Worm (Caenorhabditis elegans): ENCODE data around the gene gst-42.

Gene gst-42

ce11 chrX:11711437-11712080 lies 16.2 kb downstream of the gst-42 start:
- no peak for TF ChIP-seq C06A6.2 (GFP tag; conservative IDR thresholded peaks at IDR 0.05)
- TF ChIP-seq egrh-3 (GFP tag; IDR thresholded peaks at IDR 0.05): peak; percentile 95
- 0 out of 2 replicates have a peak, but pooled peaks have one; percentile 13 for TF ChIP-seq ztf-25 (GFP tag; IDR thresholded peaks at IDR 0.05)
- TF ChIP-seq nfyb-1 (GFP tag; IDR thresholded peaks at IDR 0.05): 0 out of 2 replicates have a peak, but pooled peaks have one; percentile 17
- TF ChIP-seq zfh-2 (GFP tag; conservative IDR thresholded peaks at IDR 0.05): peak; percentile 90
- TF ChIP-seq D2030.7 (GFP tag; IDR thresholded peaks at IDR 0.05): no peak

DNA sequence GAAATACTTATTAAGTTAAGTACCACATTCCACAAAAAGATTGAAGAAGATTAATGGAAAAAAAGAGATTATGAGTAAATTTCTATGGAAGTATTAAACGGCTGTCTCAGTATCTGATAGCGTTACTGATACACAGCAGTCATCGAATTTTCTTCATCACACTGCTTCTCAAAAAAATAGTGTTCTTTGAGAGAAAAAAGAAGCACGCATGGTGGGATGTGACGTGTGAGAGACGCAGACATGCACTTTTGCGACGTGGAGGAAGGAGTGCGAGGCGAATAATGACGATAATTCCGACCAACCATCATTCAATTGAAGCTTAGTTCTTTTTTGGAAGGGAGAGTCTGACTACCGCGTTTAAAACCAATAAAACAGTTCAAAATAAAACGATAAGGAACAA lies 17.5 kb downstream of the gst-42 start, which contains the start of gene C44C10.11:
C44C10.11 (minus strand) TSS at position 115 of the 400 bp plus-strand sequence.
- TF ChIP-seq C06A6.2 (GFP tag; conservative IDR thresholded peaks at IDR 0.05): no peak
- TF ChIP-seq let-607 (tag; optimal IDR thresholded peaks at IDR 0.05): peak; percentile 88 to 91
- TF ChIP-seq nhr-80 (tag; optimal IDR thresholded peaks at IDR 0.05): peak; percentile 99
- TF ChIP-seq ets-4 (GFP tag; optimal IDR thresholded peaks at IDR 0.05): peak; percentile 80
- no peak for TF ChIP-seq rec-8 (tag; optimal IDR thresholded peaks at IDR 0.05)
- peak; percentile 75 for TF ChIP-seq atf-7 (tag; optimal IDR thresholded peaks at IDR 0.05)
- no peak for TF ChIP-seq dpl-1 (GFP tag; optimal IDR thresholded peaks at IDR 0.05)
- no peak for TF ChIP-seq pbrm-1 (GFP tag; IDR thresholded peaks at IDR 0.05)
- no peak for TF ChIP-seq ekl-4 (GFP tag; IDR thresholded peaks at IDR 0.05)
- TF ChIP-seq F39B2.1 (GFP tag; IDR thresholded peaks at IDR 0.05): no peak
- no peak for TF ChIP-seq lin-40 (tag; optimal IDR thresholded peaks at IDR 0.05)
- no peak for TF ChIP-seq somi-1 (GFP tag; optimal IDR thresholded peaks at IDR 0.05)
- TF ChIP-seq Y79H2A.3 (GFP tag; conservative IDR thresholded peaks at IDR 0.05): no peak
- TF ChIP-seq him-1 (tag; optimal IDR thresholded peaks at IDR 0.05): no peak
- peak; percentile 49 for TF ChIP-seq unc-62 (GFP tag; optimal IDR thresholded peaks at IDR 0.05)
- no peak for TF ChIP-seq nhr-27 (tag; optimal IDR thresholded peaks at IDR 0.05)
- no peak for TF ChIP-seq K12H6.12 (tag; optimal IDR thresholded peaks at IDR 0.05)
- no peak for TF ChIP-seq ceh-40 (GFP tag; IDR thresholded peaks at IDR 0.05)
- TF ChIP-seq F57C9.4 (tag; optimal IDR thresholded peaks at IDR 0.05): no peak
- TF ChIP-seq nhr-90 (tag; optimal IDR thresholded peaks at IDR 0.05): no peak
- no peak for TF ChIP-seq sptf-2 (GFP tag; optimal IDR thresholded peaks at IDR 0.05)
- TF ChIP-seq nfya-2 (GFP tag; IDR thresholded peaks at IDR 0.05): no peak
- TF ChIP-seq K11D2.4 (GFP tag; IDR thresholded peaks at IDR 0.05): no peak
- TF ChIP-seq F10E7.11 (tag; optimal IDR thresholded peaks at IDR 0.05): no peak
- TF ChIP-seq snpc-4 (GFP tag; optimal IDR thresholded peaks at IDR 0.05): no peak
- no peak for TF ChIP-seq snpc-4 (tag; optimal IDR thresholded peaks at IDR 0.05)
- no peak for TF ChIP-seq Y53G8AR.9 (GFP tag; conservative IDR thresholded peaks at IDR 0.05)
- TF ChIP-seq ztf-26 (tag; optimal IDR thresholded peaks at IDR 0.05): no peak

DNA sequence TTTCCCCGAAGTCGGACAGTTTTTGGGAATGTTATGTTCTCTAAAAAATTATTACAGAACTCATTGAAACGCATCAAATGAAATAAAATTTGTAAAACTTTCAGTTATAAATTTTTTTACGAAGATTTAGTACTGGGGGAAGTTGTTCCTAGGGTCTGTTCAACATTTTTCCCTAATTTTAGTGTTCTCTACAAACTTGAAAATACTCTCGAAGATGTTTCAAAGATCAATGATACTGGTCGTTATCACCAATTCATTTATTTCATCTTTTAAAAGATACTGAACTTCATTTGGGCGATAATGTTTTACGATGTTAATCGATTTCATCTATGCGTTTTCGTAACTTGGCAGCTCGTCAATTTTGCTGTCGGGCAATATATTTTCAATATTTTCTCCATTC lies 25.5 kb downstream of the gst-42 start, which contains the start of gene C44C10.3:
C44C10.3 (plus strand) TSS at position 301 of the 400 bp plus-strand sequence.
- TF ChIP-seq hrde-1 (tag; optimal IDR thresholded peaks at IDR 0.05; ENCODE audit: borderline replicate concordance) (no peak), lir-1 (GFP tag; conservative IDR thresholded peaks at IDR 0.05) (no peak), dpff-1 (tag; optimal IDR thresholded peaks at IDR 0.05) (no peak), hmg-20 (GFP tag; IDR thresholded peaks at IDR 0.05) (no peak), B0261.1 (tag; optimal IDR thresholded peaks at IDR 0.05) (no peak), hlh-26 (GFP tag; conservative IDR thresholded peaks at IDR 0.05) (no peak), rec-8 (tag; optimal IDR thresholded peaks at IDR 0.05) (no peak), Y67H2A.10 (GFP tag; conservative IDR thresholded peaks at IDR 0.05) (no peak), F57C9.4 (tag; optimal IDR thresholded peaks at IDR 0.05) (no peak), hsf-1 (GFP tag; IDR thresholded peaks at IDR 0.05) (no peak), lsy-27 (tag; optimal IDR thresholded peaks at IDR 0.05; ENCODE audit: borderline replicate concordance, insufficient read depth) (no peak), cebp-1 (GFP tag; IDR thresholded peaks at IDR 0.05) (no peak), cebp-1 (tag; optimal IDR thresholded peaks at IDR 0.05) (no peak), cebp-2 (GFP tag; IDR thresholded peaks at IDR 0.05) (no peak), attf-6 (GFP tag; IDR thresholded peaks at IDR 0.05) (no peak), him-1 (tag; optimal IDR thresholded peaks at IDR 0.05) (no peak), F39B2.1 (GFP tag; IDR thresholded peaks at IDR 0.05) (no peak), nfyb-1 (GFP tag; IDR thresholded peaks at IDR 0.05) (no peak)

Data from whole organism, young adult.